Fruit fly (Drosophila melanogaster): ENCODE data around the gene nmdyn-D7.

Gene nmdyn-D7

dm6 chr3R:9673207-9673606 lies 6.5 kb upstream of the nmdyn-D7 start:
- TF ChIP-seq CrebA (GFP tag; optimal IDR thresholded peaks at IDR 0.05; ENCODE audit: borderline replicate concordance) (no peak), dl (GFP tag; optimal IDR thresholded peaks at IDR 0.05; ENCODE audit: insufficient read depth in 1 of 2, partially characterized antibody in 2 of 2) (no peak), sage (GFP tag; optimal IDR thresholded peaks at IDR 0.05) (no peak), lola (GFP tag; optimal IDR thresholded peaks at IDR 0.05) (no peak), woc (GFP tag; optimal IDR thresholded peaks at IDR 0.05) (no peak), N (GFP tag; optimal IDR thresholded peaks at IDR 0.05) (no peak), brk (GFP tag; optimal IDR thresholded peaks at IDR 0.05) (no peak), ey (GFP tag; optimal IDR thresholded peaks at IDR 0.05) (no peak)

dm6 chr3R:9674196-9674693 lies 5.5 kb upstream of the nmdyn-D7 start, which contains the start of gene Dhc1:
Gene Dhc1, minus strand, starts transcription at chr3R:9674643.
- no peak for TF ChIP-seq N (GFP tag; optimal IDR thresholded peaks at IDR 0.05)
- TF ChIP-seq lola (GFP tag; optimal IDR thresholded peaks at IDR 0.05): no peak
- TF ChIP-seq Mio (GFP tag; optimal IDR thresholded peaks at IDR 0.05): no peak
- TF ChIP-seq Jra (GFP tag; optimal IDR thresholded peaks at IDR 0.05): no peak
- TF ChIP-seq dsf (GFP tag; optimal IDR thresholded peaks at IDR 0.05; ENCODE audit: borderline replicate concordance): no peak
- TF ChIP-seq foxo (GFP tag; optimal IDR thresholded peaks at IDR 0.05): no peak
- TF ChIP-seq OdsH (GFP tag; optimal IDR thresholded peaks at IDR 0.05): no peak

dm6 chr3R:9674968-9675573 lies 4.7 kb upstream of the nmdyn-D7 start, which contains the start of gene Nepl12:
Gene Nepl12, plus strand, starts transcription at chr3R:9675523.
- TF ChIP-seq br (GFP tag; optimal IDR thresholded peaks at IDR 0.05): no peak
- no peak for TF ChIP-seq brk (GFP tag; optimal IDR thresholded peaks at IDR 0.05)
- TF ChIP-seq Mio (GFP tag; optimal IDR thresholded peaks at IDR 0.05): peak; percentile 60
- TF ChIP-seq Dfd (GFP tag; optimal IDR thresholded peaks at IDR 0.05): no peak
- no peak for TF ChIP-seq Abd-B (GFP tag; optimal IDR thresholded peaks at IDR 0.05)
- no peak for TF ChIP-seq lola (GFP tag; optimal IDR thresholded peaks at IDR 0.05)
- no peak for TF ChIP-seq psq (GFP tag; optimal IDR thresholded peaks at IDR 0.05)
- no peak for TF ChIP-seq fru (GFP tag; optimal IDR thresholded peaks at IDR 0.05)
- TF ChIP-seq Hnf4 (GFP tag; optimal IDR thresholded peaks at IDR 0.05): no peak
- TF ChIP-seq GATAd (GFP tag; optimal IDR thresholded peaks at IDR 0.05): peak; percentile 38
- TF ChIP-seq tai (GFP tag; optimal IDR thresholded peaks at IDR 0.05): no peak
- no peak for TF ChIP-seq sage (GFP tag; optimal IDR thresholded peaks at IDR 0.05)
- TF ChIP-seq Vsx2 (GFP tag; optimal IDR thresholded peaks at IDR 0.05; ENCODE audit: partially characterized antibody): no peak
- TF ChIP-seq HLH106 (tag; optimal IDR thresholded peaks at IDR 0.05): no peak
- peak; percentile 33 for TF ChIP-seq Hr83 (GFP tag; optimal IDR thresholded peaks at IDR 0.05; ENCODE audit: poor library complexity, severe bottlenecking)
- peak in 1 of 2 experiments; percentile 36 for TF ChIP-seq foxo (GFP tag; optimal IDR thresholded peaks at IDR 0.05)
- no peak for TF ChIP-seq N (GFP tag; optimal IDR thresholded peaks at IDR 0.05)
- no peak for TF ChIP-seq Dif (GFP tag; optimal IDR thresholded peaks at IDR 0.05; ENCODE audit: partially characterized antibody)
- TF ChIP-seq Sp1 (GFP tag; optimal IDR thresholded peaks at IDR 0.05): no peak
- no peak for TF ChIP-seq rgr (GFP tag; optimal IDR thresholded peaks at IDR 0.05)
- TF ChIP-seq jim (GFP tag; optimal IDR thresholded peaks at IDR 0.05): peak; percentile 9
- no peak for TF ChIP-seq Hr78 (GFP tag; optimal IDR thresholded peaks at IDR 0.05)
- no peak for TF ChIP-seq sv (GFP tag; optimal IDR thresholded peaks at IDR 0.05)
- TF ChIP-seq CG32264 (GFP tag; optimal IDR thresholded peaks at IDR 0.05): peak; percentile 31
- no peak for TF ChIP-seq pan (optimal IDR thresholded peaks at IDR 0.05)
- no peak for TF ChIP-seq usp (GFP tag; optimal IDR thresholded peaks at IDR 0.05)
- TF ChIP-seq Myc (optimal IDR thresholded peaks at IDR 0.05): no peak
- no peak for TF ChIP-seq h (GFP tag; optimal IDR thresholded peaks at IDR 0.05)
- TF ChIP-seq CG9705 (GFP tag; optimal IDR thresholded peaks at IDR 0.05): no peak
- TF ChIP-seq woc (GFP tag; optimal IDR thresholded peaks at IDR 0.05): no peak
- TF ChIP-seq dmrt93B (GFP tag; optimal IDR thresholded peaks at IDR 0.05): no peak
- TF ChIP-seq ey (GFP tag; optimal IDR thresholded peaks at IDR 0.05): peak; percentile 61
- no peak for TF ChIP-seq Jra (GFP tag; optimal IDR thresholded peaks at IDR 0.05)
- TF ChIP-seq CrebA (GFP tag; optimal IDR thresholded peaks at IDR 0.05; ENCODE audit: borderline replicate concordance): no peak
- no peak for TF ChIP-seq dsf (GFP tag; optimal IDR thresholded peaks at IDR 0.05; ENCODE audit: borderline replicate concordance)
- TF ChIP-seq OdsH (GFP tag; optimal IDR thresholded peaks at IDR 0.05): peak; percentile 19
- TF ChIP-seq dl (GFP tag; optimal IDR thresholded peaks at IDR 0.05; ENCODE audit: insufficient read depth in 1 of 2, partially characterized antibody in 2 of 2): no peak
- no peak for TF ChIP-seq Rel (GFP tag; optimal IDR thresholded peaks at IDR 0.05)
- TF ChIP-seq Rel (tag; optimal IDR thresholded peaks at IDR 0.05): no peak
